Worm (Caenorhabditis elegans) whole organism, L4/young adult: ENCODE data around the gene nhr-156.

ENCODE experiments used
- W03F9.2 ChIP-seq: fragments of 150-350 bp; optimal IDR thresholded peaks from 2 replicates; lab custom pipeline; 2014; ENCODE audit warnings: missing biosample characterization, missing genetic modification characterization
- dao-5 ChIP-seq: sonication (generic microtip); optimal IDR thresholded peaks from 2 replicates; lab custom pipeline; 2016; ENCODE audit warnings: missing genotype, missing genetic modification characterization, moderate library complexity, missing compliant biosample characterization
- him-1 ChIP-seq: sonication (generic microtip); optimal IDR thresholded peaks from 2 replicates; lab custom pipeline; 2016; ENCODE audit warnings: missing genotype, missing genetic modification reagents, missing genetic modification characterization, missing compliant biosample characterization

DNA sequence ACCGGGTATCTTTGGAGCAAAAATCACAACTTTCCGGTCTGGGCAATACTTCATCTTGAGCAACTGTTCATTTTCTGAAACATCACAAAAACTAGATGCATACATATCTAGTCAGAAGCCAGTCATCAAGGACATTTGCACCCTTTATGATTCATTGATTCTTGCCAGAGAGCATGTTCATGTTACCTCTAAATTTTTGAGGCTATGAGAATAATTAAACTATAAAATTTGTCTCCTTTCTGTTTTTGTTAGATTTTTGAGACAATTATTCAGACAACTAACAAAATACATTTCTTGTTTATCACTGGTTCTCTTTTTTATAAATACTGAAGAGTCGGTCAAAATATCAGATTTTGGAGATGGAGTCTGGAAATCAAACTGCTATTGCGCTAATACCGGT, 10.6 kb downstream of the nhr-156 start, which contains the start of gene srx-67:
- TF ChIP-seq dao-5 (no peak), him-1 (tag; lab: Kevin White, UChicago) (no peak), W03F9.2 (no peak)
